Worm (Caenorhabditis elegans): ENCODE measurements around the gene fbxa-3.

The fbxa-3 gene

DNA sequence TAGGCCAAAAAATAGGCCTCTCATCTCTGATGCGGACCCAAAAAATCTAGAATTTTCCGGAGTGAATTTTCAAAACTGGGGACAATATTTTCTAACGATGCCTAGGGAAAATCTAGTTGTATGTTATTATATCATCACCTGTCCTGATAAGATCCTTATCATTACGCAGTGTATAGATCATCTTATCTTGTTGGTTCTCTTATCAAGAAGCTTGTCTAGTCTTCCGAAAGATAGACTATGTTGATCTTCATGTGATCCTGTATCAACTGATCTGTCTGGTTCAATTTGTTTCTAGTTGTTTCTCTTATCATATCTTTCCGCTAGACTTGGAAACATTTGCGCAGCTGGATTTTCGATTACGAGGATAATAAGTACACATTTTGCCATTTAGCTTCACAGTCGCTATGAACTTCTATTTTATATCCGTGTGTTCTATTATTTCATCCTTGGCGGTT, 30.2 kb upstream of the fbxa-3 start, which contains the start of gene C52E2.3:
Gene C52E2.3 (plus strand): TSS at position 405 of the 455 bp plus-strand sequence.
- TF ChIP-seq lin-14 (GFP tag; optimal IDR thresholded peaks at IDR 0.05): no peak
- TF ChIP-seq unc-130 (tag; optimal IDR thresholded peaks at IDR 0.05): no peak
- TF ChIP-seq aly-2 (tag; optimal IDR thresholded peaks at IDR 0.05): no peak
- TF ChIP-seq lin-13 (GFP tag; optimal IDR thresholded peaks at IDR 0.05): no peak
- TF ChIP-seq C04F5.9 (tag; optimal IDR thresholded peaks at IDR 0.05): no peak
- no peak for TF ChIP-seq nhr-71 (tag; optimal IDR thresholded peaks at IDR 0.05)
- TF ChIP-seq hpl-2 (GFP tag; optimal IDR thresholded peaks at IDR 0.05): no peak
- no peak for TF ChIP-seq nhr-237 (tag; optimal IDR thresholded peaks at IDR 0.05)
- no peak for TF ChIP-seq dpl-1 (GFP tag; optimal IDR thresholded peaks at IDR 0.05)
- no peak for TF ChIP-seq Y116A8C.19 (tag; optimal IDR thresholded peaks at IDR 0.05; ENCODE audit: borderline replicate concordance)
- TF ChIP-seq vab-15 (tag; optimal IDR thresholded peaks at IDR 0.05): no peak
- TF ChIP-seq snu-23 (GFP tag; optimal IDR thresholded peaks at IDR 0.05): no peak
- no peak for TF ChIP-seq hlh-4 (tag; optimal IDR thresholded peaks at IDR 0.05)
- TF ChIP-seq nhr-85 (tag): no peak
- TF ChIP-seq unc-30 (tag; optimal IDR thresholded peaks at IDR 0.05): no peak
- TF ChIP-seq blmp-1 (tag; optimal IDR thresholded peaks at IDR 0.05): peak; percentile 26
- TF ChIP-seq efl-3 (GFP tag; optimal IDR thresholded peaks at IDR 0.05): no peak
- TF ChIP-seq pax-3 (tag; optimal IDR thresholded peaks at IDR 0.05): no peak
- no peak for TF ChIP-seq alr-1 (tag; optimal IDR thresholded peaks at IDR 0.05; ENCODE audit: borderline replicate concordance)
- TF ChIP-seq pag-3 (tag; optimal IDR thresholded peaks at IDR 0.05; ENCODE audit: borderline replicate concordance, insufficient read depth): no peak
- peak in 5 of 6 experiments; percentile 56 to 80 (median 70) for TF ChIP-seq elt-3 (tag; optimal IDR thresholded peaks at IDR 0.05)
- no peak for TF ChIP-seq ceh-90 (tag; optimal IDR thresholded peaks at IDR 0.05)
- TF ChIP-seq elt-2 (tag; optimal IDR thresholded peaks at IDR 0.05): peak; percentile 81
- TF ChIP-seq sptf-1 (tag; optimal IDR thresholded peaks at IDR 0.05): no peak

- TF ChIP-seq pag-3 (tag; optimal IDR thresholded peaks at IDR 0.05; ENCODE audit: borderline replicate concordance, insufficient read depth): no peak
- TF ChIP-seq pqm-1 (tag; optimal IDR thresholded peaks at IDR 0.05): no peak
- TF ChIP-seq jun-1 (tag; optimal IDR thresholded peaks at IDR 0.05): no peak
- no peak for TF ChIP-seq nhr-71 (tag; optimal IDR thresholded peaks at IDR 0.05)
- no peak for TF ChIP-seq irx-1 (tag; optimal IDR thresholded peaks at IDR 0.05)
- no peak for TF ChIP-seq ceh-63 (GFP tag; optimal IDR thresholded peaks at IDR 0.05)
Measured at ce11 chrII:1850299-1850698, 29.6 kb upstream of the fbxa-3 start, which contains the start of gene fbxb-96. fbxb-96 (minus strand) TSS chrII:1850399.

DNA sequence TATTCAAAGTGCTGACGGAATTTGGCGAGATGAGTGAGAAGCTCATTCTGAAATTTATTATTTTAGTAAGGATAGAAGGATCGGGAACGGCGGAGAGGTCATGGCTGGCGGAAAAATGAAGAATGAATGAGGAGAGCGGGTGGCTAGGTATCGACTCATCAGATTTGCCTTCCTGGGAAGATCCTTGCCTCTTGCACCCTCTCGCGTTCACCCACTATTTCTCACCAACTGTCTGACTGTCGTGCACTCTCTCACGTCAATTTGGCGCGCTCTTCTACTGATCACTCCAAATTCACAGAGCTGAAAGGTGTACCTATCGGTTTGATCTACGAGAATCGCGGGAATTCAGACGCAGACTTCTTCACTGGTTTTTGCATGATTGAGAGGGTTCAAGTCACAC, 27.4 kb upstream of the fbxa-3 start, which contains the start of gene fbxb-97:
Gene fbxb-97 (minus strand): TSS at position 53 of the 400 bp plus-strand sequence.
- no peak for TF ChIP-seq skn-1 (tag; optimal IDR thresholded peaks at IDR 0.05)
- peak in 1 of 2 experiments; percentile 48 for TF ChIP-seq efl-1 (optimal IDR thresholded peaks at IDR 0.05)
- TF ChIP-seq efl-1 (GFP tag; optimal IDR thresholded peaks at IDR 0.05 in 1 of 2): no peak

ce11 chrII:1844552-1844951, 23.9 kb upstream of the fbxa-3 start:
- TF ChIP-seq nhr-11 (tag; optimal IDR thresholded peaks at IDR 0.05): no peak
- TF ChIP-seq ceh-8 (GFP tag; optimal IDR thresholded peaks at IDR 0.05): no peak
- TF ChIP-seq pag-3 (tag; optimal IDR thresholded peaks at IDR 0.05; ENCODE audit: borderline replicate concordance, insufficient read depth): no peak

ce11 chrII:1842894-1843293, 22.2 kb upstream of the fbxa-3 start, which contains the start of the genes C52E2.5 and C52E2.4:
C52E2.5 (minus strand) TSS chrII:1842936.
C52E2.4 (plus strand) TSS chrII:1843145.
- TF ChIP-seq swsn-7 (tag; optimal IDR thresholded peaks at IDR 0.05) (no peak), ztf-11 (tag; optimal IDR thresholded peaks at IDR 0.05) (no peak), isw-1 (GFP tag; IDR thresholded peaks at IDR 0.05) (no peak), C34B4.2 (tag; optimal IDR thresholded peaks at IDR 0.05) (no peak), lin-35 (GFP tag; optimal IDR thresholded peaks at IDR 0.05) (peak in 1 of 2 experiments; percentile 34), ets-5 (GFP tag; IDR thresholded peaks at IDR 0.05) (no peak), unc-98 (GFP tag; IDR thresholded peaks at IDR 0.05) (no peak), pqm-1 (tag; optimal IDR thresholded peaks at IDR 0.05) (peak; percentile 16), nhr-71 (tag; optimal IDR thresholded peaks at IDR 0.05) (no peak), lsy-2 (tag; optimal IDR thresholded peaks at IDR 0.05) (no peak), ceh-88 (GFP tag; IDR thresholded peaks at IDR 0.05) (no peak), ceh-82 (tag; optimal IDR thresholded peaks at IDR 0.05) (no peak), nhr-47 (tag; optimal IDR thresholded peaks at IDR 0.05) (no peak), lin-39 (tag; optimal IDR thresholded peaks at IDR 0.05) (no peak), efl-1 (optimal IDR thresholded peaks at IDR 0.05) (no peak), efl-1 (GFP tag; optimal IDR thresholded peaks at IDR 0.05 in 1 of 2) (peak in 1 of 2 experiments; percentile 16), fkh-8 (tag; optimal IDR thresholded peaks at IDR 0.05) (no peak)

Data from whole organism, L1 larva.